Fruit fly (Drosophila melanogaster) whole organism, prepupa: ENCODE measurements around the gene CG13833.
A peak's percentile ranks its signal among the peaks of the same experiment; 100 is the strongest.

Source experiments
- Blimp-1 ChIP-seq: fragments of 200-800 bp; sonication (Bioruptor generic); optimal IDR thresholded peaks from 3 replicates; lab custom pipeline; 2017; ENCODE audit warnings: missing biosample characterization, missing genetic modification characterization, mild to moderate bottlenecking, moderate library complexity, missing genetic modification reagents
- CG10631 ChIP-seq: fragments of 200-800 bp; sonication (Bioruptor generic); optimal IDR thresholded peaks from 2 replicates; lab custom pipeline; 2016; ENCODE audit warnings: missing biosample characterization, missing genetic modification characterization
- CG10669 ChIP-seq: fragments of 200-800 bp; sonication (Bioruptor generic); optimal IDR thresholded peaks from 3 replicates; lab custom pipeline; 2018; ENCODE audit warnings: missing biosample characterization, mild to moderate bottlenecking, missing genetic modification characterization, moderate library complexity
- CG11294 ChIP-seq: fragments of 200-800 bp; sonication (Bioruptor generic); IDR thresholded peaks from 2 replicates; pipeline ENCODE4 v1.3.6; 2022; ENCODE audit warnings: missing biosample characterization, missing genetic modification characterization
- CG11762 ChIP-seq: fragments of 200-800 bp; sonication (Bioruptor generic); optimal IDR thresholded peaks from 3 replicates; lab custom pipeline; 2016; ENCODE audit warnings: missing biosample characterization, missing genetic modification characterization; ENCODE audit not compliant: insufficient read depth
- CG15336 ChIP-seq: fragments of 200-800 bp; sonication (Bioruptor generic); IDR thresholded peaks from 2 replicates; pipeline ENCODE4 v1.3.6; 2022; ENCODE audit warnings: missing biosample characterization, missing genetic modification characterization
- CG1621 ChIP-seq: fragments of 200-800 bp; sonication (Bioruptor generic); optimal IDR thresholded peaks from 3 replicates; lab custom pipeline; 2018; ENCODE audit warnings: missing biosample characterization, mild to moderate bottlenecking, missing genetic modification characterization
- CG16779 ChIP-seq: fragments of 200-800 bp; sonication (Bioruptor generic); optimal IDR thresholded peaks from 3 replicates; lab custom pipeline; 2017; ENCODE audit warnings: missing biosample characterization, mild to moderate bottlenecking, missing genetic modification characterization
- CG3032 ChIP-seq: fragments of 200-800 bp; optimal IDR thresholded peaks from 2 replicates; lab custom pipeline; 2019; ENCODE audit warnings: missing biosample characterization, mild to moderate bottlenecking, missing genetic modification characterization, moderate library complexity
- CG31627 ChIP-seq: fragments of 200-800 bp; sonication (Bioruptor generic); optimal IDR thresholded peaks from 3 replicates; lab custom pipeline; 2016; ENCODE audit warnings: missing biosample characterization, missing genetic modification characterization
- CG32006 ChIP-seq: fragments of 200-800 bp; sonication (Bioruptor generic); optimal IDR thresholded peaks from 3 replicates; lab custom pipeline; 2017; ENCODE audit warnings: missing biosample characterization, mild to moderate bottlenecking, missing genetic modification characterization
- CG34406 ChIP-seq: fragments of 200-800 bp; sonication (Bioruptor generic); optimal IDR thresholded peaks from 3 replicates; lab custom pipeline; 2016; ENCODE audit warnings: missing biosample characterization, missing genetic modification characterization
- CG3919 ChIP-seq: fragments of 200-800 bp; sonication (Bioruptor generic); optimal IDR thresholded peaks from 3 replicates; lab custom pipeline; 2016; ENCODE audit warnings: missing biosample characterization, missing genetic modification characterization
- CG4318 ChIP-seq: fragments of 200-800 bp; sonication (Bioruptor generic); optimal IDR thresholded peaks from 3 replicates; lab custom pipeline; 2017; ENCODE audit warnings: missing biosample characterization, mild to moderate bottlenecking, missing genetic modification characterization
- CG6276 ChIP-seq: fragments of 200-800 bp; sonication (Bioruptor generic); optimal IDR thresholded peaks from 2 replicates; lab custom pipeline; 2017; ENCODE audit warnings: missing biosample characterization, mild to moderate bottlenecking, missing genetic modification characterization
- CG6808 ChIP-seq: fragments of 200-800 bp; sonication (Bioruptor generic); optimal IDR thresholded peaks from 3 replicates; lab custom pipeline; 2017; ENCODE audit warnings: missing biosample characterization, missing genetic modification characterization, mild to moderate bottlenecking, moderate library complexity, missing genetic modification reagents
- CG6854 ChIP-seq: fragments of 200-800 bp; sonication (Bioruptor generic); optimal IDR thresholded peaks from 2 replicates; lab custom pipeline; 2017; ENCODE audit warnings: missing biosample characterization, mild to moderate bottlenecking, missing genetic modification characterization
- CG7368 ChIP-seq: fragments of 200-800 bp; sonication (Bioruptor generic); optimal IDR thresholded peaks from 3 replicates; lab custom pipeline; 2016; ENCODE audit warnings: missing biosample characterization, missing genetic modification characterization
- CG8319 ChIP-seq: fragments of 200-800 bp; sonication (Bioruptor generic); optimal IDR thresholded peaks from 3 replicates; lab custom pipeline; 2016; ENCODE audit warnings: missing biosample characterization, missing genetic modification characterization
- CG8632 ChIP-seq: fragments of 200-800 bp; sonication (Bioruptor generic); optimal IDR thresholded peaks from 3 replicates; lab custom pipeline; 2016; ENCODE audit warnings: missing biosample characterization, missing genetic modification characterization
- Eip75B ChIP-seq: fragments of 200-800 bp; sonication (Bioruptor generic); optimal IDR thresholded peaks from 3 replicates; lab custom pipeline; 2016; ENCODE audit warnings: missing biosample characterization, missing genetic modification characterization
- Eip78C ChIP-seq: fragments of 200-800 bp; sonication (Bioruptor generic); peaks from one replicate; lab custom pipeline; 2016; ENCODE audit warnings: missing biosample characterization, missing genetic modification characterization
- Eip93F ChIP-seq: fragments of 200-800 bp; sonication (Bioruptor generic); optimal IDR thresholded peaks from 2 replicates; lab custom pipeline; 2016; ENCODE audit warnings: missing biosample characterization, mild to moderate bottlenecking, missing genetic modification characterization
- Ets21C ChIP-seq: fragments of 200-800 bp; sonication (Bioruptor generic); optimal IDR thresholded peaks from 3 replicates; lab custom pipeline; 2016; ENCODE audit warnings: missing biosample characterization, missing genetic modification characterization
- Gug ChIP-seq: fragments of 200-800 bp; sonication (Bioruptor generic); IDR thresholded peaks from 2 replicates; pipeline ENCODE4 v1.3.6; 2022; ENCODE audit warnings: missing biosample characterization, missing genetic modification characterization
- Hr38 ChIP-seq: sonication (Bioruptor generic); optimal IDR thresholded peaks from 2 replicates; lab custom pipeline; 2016; ENCODE audit warnings: missing biosample characterization, missing genetic modification characterization
- Hr39 ChIP-seq: fragments of 200-800 bp; sonication (Bioruptor generic); optimal IDR thresholded peaks from 2 replicates; lab custom pipeline; 2016; ENCODE audit warnings: missing biosample characterization, missing genetic modification characterization
- Lpt ChIP-seq: fragments of 200-800 bp; sonication (Bioruptor generic); optimal IDR thresholded peaks from 3 replicates; lab custom pipeline; 2016; ENCODE audit warnings: missing biosample characterization, missing genetic modification characterization
- Met ChIP-seq: fragments of 200-800 bp; sonication (Bioruptor generic); optimal IDR thresholded peaks from 3 replicates; lab custom pipeline; 2016; ENCODE audit warnings: missing biosample characterization, missing genetic modification characterization
- OdsH ChIP-seq: fragments of 200-800 bp; sonication (Bioruptor generic); optimal IDR thresholded peaks from 3 replicates; lab custom pipeline; 2016; ENCODE audit warnings: missing biosample characterization, missing genetic modification characterization
- Smox ChIP-seq: fragments of 200-800 bp; sonication (Bioruptor generic); optimal IDR thresholded peaks from 3 replicates; lab custom pipeline; 2016; ENCODE audit warnings: missing biosample characterization, missing genetic modification characterization
- Sox102F ChIP-seq: fragments of 200-800 bp; sonication (Bioruptor generic); optimal IDR thresholded peaks from 2 replicates; lab custom pipeline; 2016; ENCODE audit warnings: missing biosample characterization, mild to moderate bottlenecking, missing genetic modification characterization
- Sox14 ChIP-seq: fragments of 200-800 bp; sonication (Bioruptor generic); optimal IDR thresholded peaks from 3 replicates; lab custom pipeline; 2016; ENCODE audit warnings: missing biosample characterization, missing genetic modification characterization
- Sox15 ChIP-seq: fragments of 200-800 bp; sonication (Bioruptor generic); optimal IDR thresholded peaks from 3 replicates; lab custom pipeline; 2016; ENCODE audit warnings: missing biosample characterization, missing genetic modification characterization
- achi ChIP-seq: fragments of 200-800 bp; sonication (Bioruptor generic); optimal IDR thresholded peaks from 3 replicates; lab custom pipeline; 2016; ENCODE audit warnings: missing biosample characterization, missing genetic modification characterization
- acj6 ChIP-seq: fragments of 200-800 bp; sonication (Bioruptor generic); optimal IDR thresholded peaks from 3 replicates; lab custom pipeline; 2016; ENCODE audit warnings: missing biosample characterization, missing genetic modification characterization
- cyc ChIP-seq: fragments of 200-800 bp; sonication (Bioruptor generic); optimal IDR thresholded peaks from 3 replicates; lab custom pipeline; 2016; ENCODE audit warnings: missing biosample characterization, missing genetic modification characterization
- dac ChIP-seq: fragments of 200-800 bp; sonication (Bioruptor generic); optimal IDR thresholded peaks from 2 replicates; lab custom pipeline; 2017; ENCODE audit warnings: missing biosample characterization, mild to moderate bottlenecking, missing genetic modification characterization
- dsx ChIP-seq: fragments of 200-800 bp; optimal IDR thresholded peaks from 3 replicates; lab custom pipeline; 2019; ENCODE audit warnings: missing biosample characterization, mild to moderate bottlenecking, missing genetic modification characterization, moderate library complexity; ENCODE audit not compliant: poor library complexity, severe bottlenecking
- eg ChIP-seq: fragments of 200-800 bp; sonication (Bioruptor generic); IDR thresholded peaks from 3 replicates; pipeline ENCODE4 v1.3.6; 2022; ENCODE audit warnings: missing biosample characterization, missing genetic modification characterization
- esn ChIP-seq: fragments of 200-800 bp; sonication (Bioruptor generic); optimal IDR thresholded peaks from 2 replicates; lab custom pipeline; 2016; ENCODE audit warnings: missing biosample characterization, mild to moderate bottlenecking, missing genetic modification characterization, moderate library complexity
- fd59A ChIP-seq: fragments of 200-800 bp; sonication (Bioruptor generic); optimal IDR thresholded peaks from 2 replicates; lab custom pipeline; 2017; ENCODE audit warnings: missing biosample characterization, mild to moderate bottlenecking, missing genetic modification characterization, missing genetic modification reagents
- fd85E ChIP-seq: fragments of 200-800 bp; sonication (Bioruptor generic); optimal IDR thresholded peaks from 3 replicates; lab custom pipeline; 2016; ENCODE audit warnings: missing biosample characterization, missing genetic modification characterization
- fkh ChIP-seq: fragments of 200-800 bp; sonication (Bioruptor generic); optimal IDR thresholded peaks from 3 replicates; lab custom pipeline; 2017; ENCODE audit warnings: missing biosample characterization, mild to moderate bottlenecking, missing genetic modification characterization, moderate library complexity
- lz ChIP-seq: fragments of 200-800 bp; sonication (Bioruptor generic); optimal IDR thresholded peaks from 3 replicates; lab custom pipeline; 2016; ENCODE audit warnings: missing biosample characterization, missing genetic modification characterization
- net ChIP-seq: fragments of 200-800 bp; sonication (Bioruptor generic); optimal IDR thresholded peaks from 3 replicates; lab custom pipeline; 2016; ENCODE audit warnings: missing biosample characterization, missing genetic modification characterization
- pdm3 ChIP-seq: fragments of 200-800 bp; sonication (Bioruptor generic); optimal IDR thresholded peaks from 3 replicates; lab custom pipeline; 2016; ENCODE audit warnings: missing biosample characterization, missing genetic modification characterization
- salr ChIP-seq, 2 experiments: fragments of 200-800 bp; sonication (Bioruptor generic); optimal IDR thresholded peaks; 3 replicates each; lab custom pipeline; 2016 to 2018; ENCODE audit warnings: missing biosample characterization in 2 of 2, missing genetic modification characterization in 2 of 2, mild to moderate bottlenecking in 1 of 2
- spab ChIP-seq: fragments of 200-800 bp; sonication (Bioruptor generic); optimal IDR thresholded peaks from 2 replicates; lab custom pipeline; 2017; ENCODE audit warnings: missing biosample characterization, mild to moderate bottlenecking, missing genetic modification characterization, missing genetic modification reagents
- ss ChIP-seq, 2 experiments: fragments of 200-800 bp; sonication (Bioruptor generic); optimal IDR thresholded peaks; 2 replicates in 1 of 2; 3 replicates in 1 of 2; lab custom pipeline; 2017 to 2018; ENCODE audit warnings: mild to moderate bottlenecking in 2 of 2, missing biosample characterization in 2 of 2, missing genetic modification characterization in 2 of 2, moderate library complexity in 1 of 2
- svp ChIP-seq: fragments of 200-800 bp; sonication (Bioruptor generic); peaks from one replicate; lab custom pipeline; 2016; ENCODE audit warnings: missing biosample characterization, missing genetic modification characterization
- topi ChIP-seq: fragments of 200-800 bp; sonication (Bioruptor generic); optimal IDR thresholded peaks from 3 replicates; lab custom pipeline; 2016; ENCODE audit warnings: missing biosample characterization, missing genetic modification characterization

Gene CG13833

DNA sequence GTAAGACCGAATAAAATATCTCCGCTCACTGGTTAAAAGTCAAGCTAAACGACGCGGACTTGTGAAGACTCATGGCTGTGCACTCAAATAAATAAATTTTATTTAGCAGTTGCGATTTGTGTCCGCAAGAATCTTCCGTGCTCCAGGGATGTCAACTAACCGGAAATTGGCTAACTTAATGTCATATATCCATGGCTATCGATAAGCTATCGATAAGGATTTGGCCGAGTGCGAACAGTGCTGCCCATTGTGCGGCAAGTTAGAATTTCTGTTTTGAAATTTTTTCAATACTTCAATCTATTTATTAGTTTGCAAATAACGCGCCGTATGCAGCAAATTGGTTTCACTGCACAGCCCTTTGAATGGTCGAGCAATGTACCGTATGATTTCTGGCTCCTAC, 18.6 kb upstream of the CG13833 start, which contains the start of gene p53:
p53 (minus strand) TSS at position 147 of the 400 bp plus-strand sequence.
- TF ChIP-seq CG8319 (GFP tag; lab: Kevin White, UChicago) (peak; percentile 39), esn (GFP tag; lab: Kevin White, UChicago) (peak; percentile 70), Blimp-1 (GFP tag; lab: Kevin White, UChicago) (peak; percentile 18), Lpt (GFP tag; lab: Kevin White, UChicago) (no peak), Met (peak; percentile 66), eg (GFP tag; lab: Robert Waterston, UW) (peak; percentile 49; the same call in 1 of the 3 replicates), CG11762 (peak; percentile 16), CG3032 (peak; percentile 36), CG6854 (GFP tag; lab: Kevin White, UChicago) (peak; percentile 67), spab (GFP tag; lab: Kevin White, UChicago) (no peak), salr (GFP tag; optimal IDR thresholded peaks at IDR 0.05; lab: Kevin White, UChicago) (peak in 1 of 2 experiments; percentile 71), CG11294 (no peak), CG15336 (GFP tag; lab: Robert Waterston, UW) (no peak), CG4318 (GFP tag; lab: Kevin White, UChicago) (no peak), CG6276 (GFP tag; lab: Kevin White, UChicago) (no peak), Gug (no peak), CG3919 (peak; percentile 69), dsx (GFP tag; lab: Kevin White, UChicago) (no peak), Sox102F (GFP tag; lab: Kevin White, UChicago) (peak; percentile 47), Eip78C (GFP tag; lab: Kevin White, UChicago) (no peak), net (GFP tag; lab: Kevin White, UChicago) (peak; percentile 37), Hr39 (peak; percentile 63), CG1621 (tag; lab: Kevin White, UChicago) (peak; percentile 50), svp (GFP tag; lab: Kevin White, UChicago) (peak; percentile 70), fkh (GFP tag; lab: Kevin White, UChicago) (peak; percentile 42), CG16779 (tag; lab: Kevin White, UChicago) (no peak), Eip75B (GFP tag; lab: Kevin White, UChicago) (no peak), CG32006 (GFP tag; lab: Kevin White, UChicago) (no peak), CG31627 (GFP tag; lab: Kevin White, UChicago) (peak; percentile 45), Ets21C (GFP tag; lab: Kevin White, UChicago) (no peak), Sox14 (GFP tag; lab: Kevin White, UChicago) (peak; percentile 33), Hr38 (GFP tag; lab: Kevin White, UChicago) (no peak), cyc (GFP tag; lab: Kevin White, UChicago) (peak; percentile 71), CG8632 (peak; percentile 3), Eip93F (GFP tag; lab: Kevin White, UChicago) (no peak), dac (no peak), CG34406 (GFP tag; lab: Kevin White, UChicago) (peak; percentile 46), ss (GFP tag; optimal IDR thresholded peaks at IDR 0.05; lab: Kevin White, UChicago) (no peak), Sox15 (GFP tag; lab: Kevin White, UChicago) (peak; percentile 5), lz (GFP tag; lab: Kevin White, UChicago) (peak; percentile 64), acj6 (GFP tag; lab: Kevin White, UChicago) (peak; percentile 62), CG10669 (GFP tag; lab: Kevin White, UChicago) (no peak), CG6808 (GFP tag; lab: Kevin White, UChicago) (peak; percentile 100), fd85E (GFP tag; lab: Kevin White, UChicago) (peak; percentile 5), fd59A (GFP tag; lab: Kevin White, UChicago) (peak; percentile 20), topi (peak; percentile 63), OdsH (GFP tag; lab: Kevin White, UChicago) (peak; percentile 58), CG10631 (no peak), Smox (GFP tag; lab: Kevin White, UChicago) (no peak), pdm3 (GFP tag; lab: Kevin White, UChicago) (no peak), achi (GFP tag; lab: Kevin White, UChicago) (peak; percentile 96), CG7368 (GFP tag; lab: Kevin White, UChicago) (peak; percentile 27)
